Fruit fly (Drosophila melanogaster): ENCODE results near the gene Adhr.

The Adhr gene

DNA sequence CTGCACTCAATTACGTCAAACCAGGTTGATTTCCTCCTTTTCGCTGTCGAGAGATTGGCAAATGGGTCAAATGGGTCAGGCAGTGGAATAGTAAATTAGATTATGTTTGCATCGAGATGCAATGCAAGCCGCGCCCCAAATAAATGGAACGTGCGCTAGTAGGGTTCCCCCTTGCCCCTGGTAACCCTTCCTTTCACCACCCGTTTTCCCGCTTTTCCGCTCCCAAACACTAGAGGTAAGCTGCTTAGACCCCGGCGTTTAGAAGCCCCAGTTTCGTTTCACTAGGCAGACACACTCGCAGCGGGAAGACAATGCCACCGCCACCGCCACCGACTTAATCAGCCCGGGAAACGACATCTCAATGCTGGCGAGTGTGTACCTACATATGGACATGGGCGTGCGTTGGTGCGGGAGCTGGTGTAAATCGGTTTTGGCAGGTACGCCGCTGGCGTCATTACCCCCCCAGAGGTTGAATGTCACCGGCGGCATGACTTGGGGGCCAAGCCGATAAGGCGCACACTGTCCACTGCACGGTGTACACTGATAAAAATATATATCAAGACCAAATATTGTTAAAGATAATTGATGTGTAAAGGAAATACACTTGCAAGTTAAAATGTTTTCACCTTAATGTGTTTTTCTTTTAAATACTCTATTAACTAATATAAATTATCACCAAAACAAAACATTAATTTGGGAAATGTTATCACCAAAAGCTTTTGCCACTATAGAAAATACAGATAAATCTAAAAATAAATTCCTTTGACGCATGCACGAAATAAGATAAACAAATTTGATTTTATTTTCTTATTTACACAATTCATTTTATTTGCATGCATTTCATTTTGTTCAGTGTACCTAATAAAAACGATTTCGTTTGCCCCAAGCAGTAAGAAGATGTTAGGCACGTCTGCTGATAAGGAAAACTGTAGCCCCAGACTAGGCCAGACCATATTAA is 2.1 kb upstream of the Adhr start (continued):
- TF ChIP-seq CG7745 (tag; optimal IDR thresholded peaks at IDR 0.05) (no peak), Hmr (GFP tag; optimal IDR thresholded peaks at IDR 0.05) (peak; percentile 89), CG11247 (GFP tag; IDR thresholded peaks at IDR 0.05) (0 out of 2 replicates have a peak, but pooled peaks have one; percentile 44), psq (GFP tag; optimal IDR thresholded peaks at IDR 0.05) (peak; percentile 35), Lhr (GFP tag; optimal IDR thresholded peaks at IDR 0.05) (peak; percentile 55), CG16779 (GFP tag; IDR thresholded peaks at IDR 0.05) (no peak), eyg (GFP tag; optimal IDR thresholded peaks at IDR 0.05) (peak; percentile 13), E2f1 (GFP tag; IDR thresholded peaks at IDR 0.05) (peak; percentile 69), cad (GFP tag; optimal IDR thresholded peaks at IDR 0.05) (no peak), ac (GFP tag; optimal IDR thresholded peaks at IDR 0.05) (no peak), Hr39 (optimal IDR thresholded peaks at IDR 0.05) (no peak), cas (GFP tag; IDR thresholded peaks at IDR 0.05) (no peak), p53 (GFP tag; optimal IDR thresholded peaks at IDR 0.05) (no peak), croc (GFP tag; conservative IDR thresholded peaks at IDR 0.05) (peak; percentile 50; the same call in 1 of the 3 replicates), CG13624 (GFP tag; optimal IDR thresholded peaks at IDR 0.05) (peak; percentile 50), gce (GFP tag; IDR thresholded peaks at IDR 0.05) (no peak), CG10321 (GFP tag; IDR thresholded peaks at IDR 0.05) (no peak), disco-r (GFP tag; optimal IDR thresholded peaks at IDR 0.05) (peak; percentile 60), insv (GFP tag; optimal IDR thresholded peaks at IDR 0.05) (peak in 1 of 2 experiments; percentile 16), CG43689 (GFP tag; IDR thresholded peaks at IDR 0.05) (no peak), CG8281 (tag; optimal IDR thresholded peaks at IDR 0.05) (peak; percentile 53), org-1 (GFP tag; optimal IDR thresholded peaks at IDR 0.05) (peak; percentile 82), odd (GFP tag; optimal IDR thresholded peaks at IDR 0.05) (peak; percentile 86), Hr78 (GFP tag; optimal IDR thresholded peaks at IDR 0.05) (peak in 1 of 2 experiments; percentile 96), Dip3 (GFP tag; optimal IDR thresholded peaks at IDR 0.05) (peak; percentile 54), bsh (GFP tag; optimal IDR thresholded peaks at IDR 0.05) (peak in 1 of 2 experiments; percentile 86), lola (GFP tag; optimal IDR thresholded peaks at IDR 0.05) (peak in 1 of 3 experiments; percentile 89), bbx (GFP tag; IDR thresholded peaks at IDR 0.05; ENCODE audit: partially characterized antibody) (no peak), fd3F (GFP tag; optimal IDR thresholded peaks at IDR 0.05) (peak; percentile 66), mld (GFP tag; IDR thresholded peaks at IDR 0.05; ENCODE audit: partially characterized antibody) (no peak), Bdp1 (GFP tag; optimal IDR thresholded peaks at IDR 0.05) (peak; percentile 8), dpn (GFP tag; optimal IDR thresholded peaks at IDR 0.05) (peak in 1 of 2 experiments; percentile 80), lilli (GFP tag; optimal IDR thresholded peaks at IDR 0.05) (peak; percentile 81), CG2889 (GFP tag; IDR thresholded peaks at IDR 0.05) (no peak), CG18011 (GFP tag; optimal IDR thresholded peaks at IDR 0.05) (peak; percentile 41), CG34376 (GFP tag; optimal IDR thresholded peaks at IDR 0.05) (peak; percentile 67), HLH4C (GFP tag; IDR thresholded peaks at IDR 0.05; ENCODE audit: partially characterized antibody) (no peak), CG31224 (GFP tag; IDR thresholded peaks at IDR 0.05) (peak; percentile 56), ranshi (GFP tag; IDR thresholded peaks at IDR 0.05) (peak; percentile 37; the same call in 1 of the 2 replicates), ab (GFP tag; optimal IDR thresholded peaks at IDR 0.05) (no peak), hth (optimal IDR thresholded peaks at IDR 0.05) (no peak), CG9727 (GFP tag; optimal IDR thresholded peaks at IDR 0.05) (peak; percentile 89), CG10959 (GFP tag; IDR thresholded peaks at IDR 0.05) (no peak), Side (GFP tag; optimal IDR thresholded peaks at IDR 0.05) (no peak), pnt (GFP tag; optimal IDR thresholded peaks at IDR 0.05) (peak; percentile 34), HmgZ (tag; optimal IDR thresholded peaks at IDR 0.05) (peak; percentile 74), Gug (GFP tag; IDR thresholded peaks at IDR 0.05) (0 out of 4 replicates have a peak, but pooled peaks have one; percentile 3), CG17359 (tag; optimal IDR thresholded peaks at IDR 0.05) (peak; percentile 84)
